Fruit fly (Drosophila melanogaster): Measurements from ENCODE around the gene Alr.
A peak's percentile ranks its signal among the peaks of the same experiment; 100 is the strongest.

Gene Alr

DNA sequence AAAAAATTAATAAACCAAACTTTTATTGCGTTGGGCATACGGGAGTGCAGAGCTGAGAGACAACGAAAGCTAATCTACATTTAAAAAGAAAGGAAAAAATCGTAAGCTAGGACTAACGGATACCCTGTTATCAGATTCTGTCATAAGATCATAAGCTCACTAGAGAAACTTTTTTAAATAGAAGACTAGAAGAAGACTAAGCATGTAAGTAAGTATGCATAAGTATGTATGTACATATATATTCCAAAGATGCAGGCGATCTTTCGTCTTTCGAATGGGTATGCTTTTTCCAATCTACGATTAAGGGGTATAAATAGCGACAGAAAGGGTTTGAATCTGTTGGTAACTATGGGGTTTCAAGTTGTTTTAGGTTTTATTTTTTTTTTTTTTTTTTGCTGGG, 36.8 kb downstream of the Alr start (continued):
- TF ChIP-seq Dek (tag; optimal IDR thresholded peaks at IDR 0.05) = no peak
- TF ChIP-seq C15 (GFP tag; IDR thresholded peaks at IDR 0.05) = no peak
- TF ChIP-seq unc-4 (GFP tag; IDR thresholded peaks at IDR 0.05; ENCODE audit: partially characterized antibody) = no peak
- no peak for TF ChIP-seq CG10959 (GFP tag; IDR thresholded peaks at IDR 0.05)
- no peak for TF ChIP-seq CG8089 (GFP tag; optimal IDR thresholded peaks at IDR 0.05)
- no peak for TF ChIP-seq CG15514 (GFP tag; optimal IDR thresholded peaks at IDR 0.05)
- TF ChIP-seq CG12391 (tag; optimal IDR thresholded peaks at IDR 0.05) = peak; percentile 42
- TF ChIP-seq bigmax (GFP tag; optimal IDR thresholded peaks at IDR 0.05) = no peak
- TF ChIP-seq CG30020 (tag; optimal IDR thresholded peaks at IDR 0.05) = no peak
- no peak for TF ChIP-seq sc (optimal IDR thresholded peaks at IDR 0.05)
- peak; percentile 11 for TF ChIP-seq sc (GFP tag; optimal IDR thresholded peaks at IDR 0.05)
- TF ChIP-seq CG1024 (GFP tag; IDR thresholded peaks at IDR 0.05) = peak; percentile 39; the same call in 1 of the 2 replicates
- no peak for TF ChIP-seq CG6175 (GFP tag; IDR thresholded peaks at IDR 0.05)
- TF ChIP-seq bsh (GFP tag; optimal IDR thresholded peaks at IDR 0.05) = peak in 1 of 2 experiments; percentile 46
- TF ChIP-seq CG16779 (GFP tag; IDR thresholded peaks at IDR 0.05) = no peak
- TF ChIP-seq CG10267 (tag; optimal IDR thresholded peaks at IDR 0.05) = peak; percentile 24
- peak; percentile 45 for TF ChIP-seq CG10979 (tag; optimal IDR thresholded peaks at IDR 0.05)
- no peak for TF ChIP-seq Stat92E (GFP tag; optimal IDR thresholded peaks at IDR 0.05)
- no peak for TF ChIP-seq stwl (tag; optimal IDR thresholded peaks at IDR 0.05)
- TF ChIP-seq CG15011 (GFP tag; optimal IDR thresholded peaks at IDR 0.05) = no peak
- no peak for TF ChIP-seq Sry-β (GFP tag; optimal IDR thresholded peaks at IDR 0.05)
- no peak for TF ChIP-seq HLH4C (GFP tag; IDR thresholded peaks at IDR 0.05; ENCODE audit: partially characterized antibody)
- TF ChIP-seq NfI (GFP tag; optimal IDR thresholded peaks at IDR 0.05) = no peak
- TF ChIP-seq lmd (GFP tag; IDR thresholded peaks at IDR 0.05) = peak; percentile 27; the same call in 1 of the 2 replicates
- peak; percentile 1 for TF ChIP-seq CG4820 (GFP tag; optimal IDR thresholded peaks at IDR 0.05)
- TF ChIP-seq Nf-YA (GFP tag; IDR thresholded peaks at IDR 0.05) = no peak
- no peak for TF ChIP-seq Dbx (GFP tag; IDR thresholded peaks at IDR 0.05)
- TF ChIP-seq E2f1 (GFP tag; IDR thresholded peaks at IDR 0.05) = no peak
- no peak for TF ChIP-seq CG30431 (GFP tag; optimal IDR thresholded peaks at IDR 0.05)
- TF ChIP-seq schlank (tag; optimal IDR thresholded peaks at IDR 0.05) = no peak
- TF ChIP-seq ase (GFP tag; IDR thresholded peaks at IDR 0.05) = no peak
- TF ChIP-seq CG10654 (GFP tag; optimal IDR thresholded peaks at IDR 0.05) = no peak
- TF ChIP-seq Med (GFP tag) = peak; percentile 73
- TF ChIP-seq CG34422 (GFP tag; IDR thresholded peaks at IDR 0.05) = no peak
- TF ChIP-seq Dip3 (GFP tag; optimal IDR thresholded peaks at IDR 0.05) = peak; percentile 8
- TF ChIP-seq Scr (GFP tag; IDR thresholded peaks at IDR 0.05; ENCODE audit: partially characterized antibody) = no peak
- no peak for TF ChIP-seq Sox100B (GFP tag; optimal IDR thresholded peaks at IDR 0.05)
- no peak for TF ChIP-seq ems (GFP tag; optimal IDR thresholded peaks at IDR 0.05)
- TF ChIP-seq br (optimal IDR thresholded peaks at IDR 0.05) = no peak
- TF ChIP-seq gem (tag; optimal IDR thresholded peaks at IDR 0.05) = peak; percentile 63
- no peak for TF ChIP-seq abd-A (tag; optimal IDR thresholded peaks at IDR 0.05)
- no peak for TF ChIP-seq sqz (GFP tag; optimal IDR thresholded peaks at IDR 0.05)
- no peak for TF ChIP-seq fru (optimal IDR thresholded peaks at IDR 0.05)
- peak; percentile 31 for TF ChIP-seq CG14710 (tag; optimal IDR thresholded peaks at IDR 0.05)
- no peak for TF ChIP-seq CG9932 (GFP tag; IDR thresholded peaks at IDR 0.05)
- TF ChIP-seq CG34376 (GFP tag; optimal IDR thresholded peaks at IDR 0.05) = no peak
- no peak for TF ChIP-seq Opbp (GFP tag; IDR thresholded peaks at IDR 0.05; ENCODE audit: partially characterized antibody)
- peak; percentile 15 to 37 for TF ChIP-seq chif (GFP tag; optimal IDR thresholded peaks at IDR 0.05)
- TF ChIP-seq CG18764 (GFP tag; optimal IDR thresholded peaks at IDR 0.05) = no peak
- TF ChIP-seq CG42726 (GFP tag; IDR thresholded peaks at IDR 0.05; ENCODE audit: partially characterized antibody) = no peak
- peak; percentile 19; the same call in 1 of the 2 replicates for TF ChIP-seq sisA (GFP tag; IDR thresholded peaks at IDR 0.05)
- TF ChIP-seq CHES-1-like (GFP tag; optimal IDR thresholded peaks at IDR 0.05) = no peak
